Fruit fly (Drosophila melanogaster) whole organism, prepupa: ENCODE data around the gene yellow-g2.

Source experiments
- Blimp-1 ChIP-seq: fragments of 200-800 bp; sonication (Bioruptor generic); optimal IDR thresholded peaks from 3 replicates; lab custom pipeline; 2017; ENCODE audit warnings: missing biosample characterization, missing genetic modification characterization, mild to moderate bottlenecking, moderate library complexity, missing genetic modification reagents
- CG10631 ChIP-seq: fragments of 200-800 bp; sonication (Bioruptor generic); optimal IDR thresholded peaks from 2 replicates; lab custom pipeline; 2016; ENCODE audit warnings: missing biosample characterization, missing genetic modification characterization
- CG10669 ChIP-seq: fragments of 200-800 bp; sonication (Bioruptor generic); optimal IDR thresholded peaks from 3 replicates; lab custom pipeline; 2018; ENCODE audit warnings: missing biosample characterization, mild to moderate bottlenecking, missing genetic modification characterization, moderate library complexity
- CG11294 ChIP-seq: fragments of 200-800 bp; sonication (Bioruptor generic); IDR thresholded peaks from 2 replicates; pipeline ENCODE4 v1.3.6; 2022; ENCODE audit warnings: missing biosample characterization, missing genetic modification characterization
- CG11762 ChIP-seq: fragments of 200-800 bp; sonication (Bioruptor generic); optimal IDR thresholded peaks from 3 replicates; lab custom pipeline; 2016; ENCODE audit warnings: missing biosample characterization, missing genetic modification characterization; ENCODE audit not compliant: insufficient read depth
- CG11902 ChIP-seq: fragments of 200-800 bp; sonication (Bioruptor generic); optimal IDR thresholded peaks from 3 replicates; lab custom pipeline; 2016; ENCODE audit warnings: missing biosample characterization, missing genetic modification characterization
- CG1621 ChIP-seq: fragments of 200-800 bp; sonication (Bioruptor generic); optimal IDR thresholded peaks from 3 replicates; lab custom pipeline; 2018; ENCODE audit warnings: missing biosample characterization, mild to moderate bottlenecking, missing genetic modification characterization
- CG16779 ChIP-seq: fragments of 200-800 bp; sonication (Bioruptor generic); optimal IDR thresholded peaks from 3 replicates; lab custom pipeline; 2017; ENCODE audit warnings: missing biosample characterization, mild to moderate bottlenecking, missing genetic modification characterization
- CG3032 ChIP-seq: fragments of 200-800 bp; optimal IDR thresholded peaks from 2 replicates; lab custom pipeline; 2019; ENCODE audit warnings: missing biosample characterization, mild to moderate bottlenecking, missing genetic modification characterization, moderate library complexity
- CG31627 ChIP-seq: fragments of 200-800 bp; sonication (Bioruptor generic); optimal IDR thresholded peaks from 3 replicates; lab custom pipeline; 2016; ENCODE audit warnings: missing biosample characterization, missing genetic modification characterization
- CG32006 ChIP-seq: fragments of 200-800 bp; sonication (Bioruptor generic); optimal IDR thresholded peaks from 3 replicates; lab custom pipeline; 2017; ENCODE audit warnings: missing biosample characterization, mild to moderate bottlenecking, missing genetic modification characterization
- CG4318 ChIP-seq: fragments of 200-800 bp; sonication (Bioruptor generic); optimal IDR thresholded peaks from 3 replicates; lab custom pipeline; 2017; ENCODE audit warnings: missing biosample characterization, mild to moderate bottlenecking, missing genetic modification characterization
- CG6276 ChIP-seq: fragments of 200-800 bp; sonication (Bioruptor generic); optimal IDR thresholded peaks from 2 replicates; lab custom pipeline; 2017; ENCODE audit warnings: missing biosample characterization, mild to moderate bottlenecking, missing genetic modification characterization
- CG6792 ChIP-seq: fragments of 200-800 bp; sonication (Bioruptor generic); optimal IDR thresholded peaks from 3 replicates; lab custom pipeline; 2016; ENCODE audit warnings: missing biosample characterization, missing genetic modification characterization
- CG7368 ChIP-seq: fragments of 200-800 bp; sonication (Bioruptor generic); optimal IDR thresholded peaks from 3 replicates; lab custom pipeline; 2016; ENCODE audit warnings: missing biosample characterization, missing genetic modification characterization
- CG8319 ChIP-seq: fragments of 200-800 bp; sonication (Bioruptor generic); optimal IDR thresholded peaks from 3 replicates; lab custom pipeline; 2016; ENCODE audit warnings: missing biosample characterization, missing genetic modification characterization
- CG8632 ChIP-seq: fragments of 200-800 bp; sonication (Bioruptor generic); optimal IDR thresholded peaks from 3 replicates; lab custom pipeline; 2016; ENCODE audit warnings: missing biosample characterization, missing genetic modification characterization
- CG9139 ChIP-seq: fragments of 200-800 bp; sonication (Bioruptor generic); optimal IDR thresholded peaks from 3 replicates; lab custom pipeline; 2017; ENCODE audit warnings: missing biosample characterization, mild to moderate bottlenecking, missing genetic modification characterization
- Eip75B ChIP-seq: fragments of 200-800 bp; sonication (Bioruptor generic); optimal IDR thresholded peaks from 3 replicates; lab custom pipeline; 2016; ENCODE audit warnings: missing biosample characterization, missing genetic modification characterization
- Eip78C ChIP-seq: fragments of 200-800 bp; sonication (Bioruptor generic); peaks from one replicate; lab custom pipeline; 2016; ENCODE audit warnings: missing biosample characterization, missing genetic modification characterization
- Eip93F ChIP-seq: fragments of 200-800 bp; sonication (Bioruptor generic); optimal IDR thresholded peaks from 2 replicates; lab custom pipeline; 2016; ENCODE audit warnings: missing biosample characterization, mild to moderate bottlenecking, missing genetic modification characterization
- Gug ChIP-seq: fragments of 200-800 bp; sonication (Bioruptor generic); IDR thresholded peaks from 2 replicates; pipeline ENCODE4 v1.3.6; 2022; ENCODE audit warnings: missing biosample characterization, missing genetic modification characterization
- Hr38 ChIP-seq: sonication (Bioruptor generic); optimal IDR thresholded peaks from 2 replicates; lab custom pipeline; 2016; ENCODE audit warnings: missing biosample characterization, missing genetic modification characterization
- Hr39 ChIP-seq: fragments of 200-800 bp; sonication (Bioruptor generic); optimal IDR thresholded peaks from 2 replicates; lab custom pipeline; 2016; ENCODE audit warnings: missing biosample characterization, missing genetic modification characterization
- Hr4 ChIP-seq: fragments of 200-800 bp; sonication (Bioruptor generic); optimal IDR thresholded peaks from 3 replicates; lab custom pipeline; 2016; ENCODE audit warnings: missing biosample characterization, missing genetic modification characterization
- Met ChIP-seq: fragments of 200-800 bp; sonication (Bioruptor generic); optimal IDR thresholded peaks from 3 replicates; lab custom pipeline; 2016; ENCODE audit warnings: missing biosample characterization, missing genetic modification characterization
- Smox ChIP-seq: fragments of 200-800 bp; sonication (Bioruptor generic); optimal IDR thresholded peaks from 3 replicates; lab custom pipeline; 2016; ENCODE audit warnings: missing biosample characterization, missing genetic modification characterization
- Sox102F ChIP-seq: fragments of 200-800 bp; sonication (Bioruptor generic); optimal IDR thresholded peaks from 2 replicates; lab custom pipeline; 2016; ENCODE audit warnings: missing biosample characterization, mild to moderate bottlenecking, missing genetic modification characterization
- Sox14 ChIP-seq: fragments of 200-800 bp; sonication (Bioruptor generic); optimal IDR thresholded peaks from 3 replicates; lab custom pipeline; 2016; ENCODE audit warnings: missing biosample characterization, missing genetic modification characterization
- achi ChIP-seq: fragments of 200-800 bp; sonication (Bioruptor generic); optimal IDR thresholded peaks from 3 replicates; lab custom pipeline; 2016; ENCODE audit warnings: missing biosample characterization, missing genetic modification characterization
- acj6 ChIP-seq: fragments of 200-800 bp; sonication (Bioruptor generic); optimal IDR thresholded peaks from 3 replicates; lab custom pipeline; 2016; ENCODE audit warnings: missing biosample characterization, missing genetic modification characterization
- cyc ChIP-seq: fragments of 200-800 bp; sonication (Bioruptor generic); optimal IDR thresholded peaks from 3 replicates; lab custom pipeline; 2016; ENCODE audit warnings: missing biosample characterization, missing genetic modification characterization
- dsx ChIP-seq: fragments of 200-800 bp; optimal IDR thresholded peaks from 3 replicates; lab custom pipeline; 2019; ENCODE audit warnings: missing biosample characterization, mild to moderate bottlenecking, missing genetic modification characterization, moderate library complexity; ENCODE audit not compliant: poor library complexity, severe bottlenecking
- eg ChIP-seq: fragments of 200-800 bp; sonication (Bioruptor generic); IDR thresholded peaks from 3 replicates; pipeline ENCODE4 v1.3.6; 2022; ENCODE audit warnings: missing biosample characterization, missing genetic modification characterization
- esn ChIP-seq: fragments of 200-800 bp; sonication (Bioruptor generic); optimal IDR thresholded peaks from 2 replicates; lab custom pipeline; 2016; ENCODE audit warnings: missing biosample characterization, mild to moderate bottlenecking, missing genetic modification characterization, moderate library complexity
- fd85E ChIP-seq: fragments of 200-800 bp; sonication (Bioruptor generic); optimal IDR thresholded peaks from 3 replicates; lab custom pipeline; 2016; ENCODE audit warnings: missing biosample characterization, missing genetic modification characterization
- fkh ChIP-seq: fragments of 200-800 bp; sonication (Bioruptor generic); optimal IDR thresholded peaks from 3 replicates; lab custom pipeline; 2017; ENCODE audit warnings: missing biosample characterization, mild to moderate bottlenecking, missing genetic modification characterization, moderate library complexity
- lz ChIP-seq: fragments of 200-800 bp; sonication (Bioruptor generic); optimal IDR thresholded peaks from 3 replicates; lab custom pipeline; 2016; ENCODE audit warnings: missing biosample characterization, missing genetic modification characterization
- pdm3 ChIP-seq: fragments of 200-800 bp; sonication (Bioruptor generic); optimal IDR thresholded peaks from 3 replicates; lab custom pipeline; 2016; ENCODE audit warnings: missing biosample characterization, missing genetic modification characterization
- salr ChIP-seq, 2 experiments: fragments of 200-800 bp; sonication (Bioruptor generic); optimal IDR thresholded peaks; 3 replicates each; lab custom pipeline; 2016 to 2018; ENCODE audit warnings: missing biosample characterization in 2 of 2, missing genetic modification characterization in 2 of 2, mild to moderate bottlenecking in 1 of 2
- ss ChIP-seq, 2 experiments: fragments of 200-800 bp; sonication (Bioruptor generic); optimal IDR thresholded peaks; 2 replicates in 1 of 2; 3 replicates in 1 of 2; lab custom pipeline; 2017 to 2018; ENCODE audit warnings: mild to moderate bottlenecking in 2 of 2, missing biosample characterization in 2 of 2, missing genetic modification characterization in 2 of 2, moderate library complexity in 1 of 2
- svp ChIP-seq: fragments of 200-800 bp; sonication (Bioruptor generic); peaks from one replicate; lab custom pipeline; 2016; ENCODE audit warnings: missing biosample characterization, missing genetic modification characterization
- topi ChIP-seq: fragments of 200-800 bp; sonication (Bioruptor generic); optimal IDR thresholded peaks from 3 replicates; lab custom pipeline; 2016; ENCODE audit warnings: missing biosample characterization, missing genetic modification characterization
- vri ChIP-seq: fragments of 200-800 bp; sonication (Bioruptor generic); optimal IDR thresholded peaks from 3 replicates; lab custom pipeline; 2016; ENCODE audit warnings: missing biosample characterization, mild to moderate bottlenecking, missing genetic modification characterization

The yellow-g2 gene

DNA sequence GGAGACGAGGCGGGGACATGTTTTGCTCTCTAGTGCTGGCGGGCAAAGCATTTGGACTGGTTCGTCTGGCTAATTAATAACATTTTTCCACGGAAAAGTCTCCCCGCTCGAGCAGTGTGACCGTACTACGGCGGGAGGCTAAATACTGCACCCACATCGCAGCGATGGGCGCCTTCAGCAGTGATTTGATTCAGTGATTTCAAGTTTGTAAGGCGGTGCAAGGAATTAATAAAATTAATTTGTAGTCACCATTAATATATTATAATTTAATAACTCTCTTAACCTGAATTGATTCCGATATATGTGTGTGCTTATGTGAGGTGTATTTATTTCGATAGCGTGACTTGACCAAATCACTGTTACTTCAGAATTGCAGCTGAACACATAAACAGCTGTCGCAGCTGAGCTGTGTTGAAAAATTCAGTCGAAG is 13.8 kb upstream of the yellow-g2 start, which contains the start of the genes oxt and CG13807 (continued):
- TF ChIP-seq Met (GFP tag; lab: Kevin White, UChicago) (peak; percentile 81), Blimp-1 (GFP tag; lab: Kevin White, UChicago) (peak; percentile 29), dsx (GFP tag; lab: Kevin White, UChicago) (peak; percentile 81), CG9139 (GFP tag; lab: Kevin White, UChicago) (peak; percentile 34), cyc (GFP tag; lab: Kevin White, UChicago) (peak; percentile 84), Gug (GFP tag; lab: Robert Waterston, UW) (peak; percentile 86), pdm3 (GFP tag; lab: Kevin White, UChicago) (peak; percentile 87), vri (GFP tag; lab: Kevin White, UChicago) (no peak), Eip75B (GFP tag; lab: Kevin White, UChicago) (peak; percentile 75), svp (GFP tag; lab: Kevin White, UChicago) (peak; percentile 93), CG8632 (GFP tag; lab: Kevin White, UChicago) (peak; percentile 81), topi (GFP tag; lab: Kevin White, UChicago) (peak; percentile 83), CG11902 (GFP tag; lab: Kevin White, UChicago) (peak; percentile 77), CG10669 (GFP tag; lab: Kevin White, UChicago) (peak; percentile 76), CG31627 (peak; percentile 81), Sox102F (GFP tag; lab: Kevin White, UChicago) (peak; percentile 83), Hr4 (GFP tag; lab: Kevin White, UChicago) (peak; percentile 84), CG32006 (peak; percentile 89), CG11294 (GFP tag; lab: Robert Waterston, UW) (peak; percentile 84), lz (GFP tag; lab: Kevin White, UChicago) (peak; percentile 87), ss (GFP tag; optimal IDR thresholded peaks at IDR 0.05; lab: Kevin White, UChicago) (peak in 1 of 2 experiments; percentile 80), CG11762 (GFP tag; lab: Kevin White, UChicago) (peak; percentile 65), CG1621 (tag; lab: Kevin White, UChicago) (peak; percentile 81), esn (GFP tag; lab: Kevin White, UChicago) (peak; percentile 87), CG3032 (tag; lab: Kevin White, UChicago) (peak; percentile 91), CG6792 (GFP tag; lab: Kevin White, UChicago) (peak; percentile 84), achi (GFP tag; lab: Kevin White, UChicago) (peak; percentile 87), Smox (GFP tag; lab: Kevin White, UChicago) (peak; percentile 83), CG10631 (GFP tag; lab: Kevin White, UChicago) (peak; percentile 88), CG7368 (GFP tag; lab: Kevin White, UChicago) (peak; percentile 72), CG16779 (tag; lab: Kevin White, UChicago) (peak; percentile 37)

DNA sequence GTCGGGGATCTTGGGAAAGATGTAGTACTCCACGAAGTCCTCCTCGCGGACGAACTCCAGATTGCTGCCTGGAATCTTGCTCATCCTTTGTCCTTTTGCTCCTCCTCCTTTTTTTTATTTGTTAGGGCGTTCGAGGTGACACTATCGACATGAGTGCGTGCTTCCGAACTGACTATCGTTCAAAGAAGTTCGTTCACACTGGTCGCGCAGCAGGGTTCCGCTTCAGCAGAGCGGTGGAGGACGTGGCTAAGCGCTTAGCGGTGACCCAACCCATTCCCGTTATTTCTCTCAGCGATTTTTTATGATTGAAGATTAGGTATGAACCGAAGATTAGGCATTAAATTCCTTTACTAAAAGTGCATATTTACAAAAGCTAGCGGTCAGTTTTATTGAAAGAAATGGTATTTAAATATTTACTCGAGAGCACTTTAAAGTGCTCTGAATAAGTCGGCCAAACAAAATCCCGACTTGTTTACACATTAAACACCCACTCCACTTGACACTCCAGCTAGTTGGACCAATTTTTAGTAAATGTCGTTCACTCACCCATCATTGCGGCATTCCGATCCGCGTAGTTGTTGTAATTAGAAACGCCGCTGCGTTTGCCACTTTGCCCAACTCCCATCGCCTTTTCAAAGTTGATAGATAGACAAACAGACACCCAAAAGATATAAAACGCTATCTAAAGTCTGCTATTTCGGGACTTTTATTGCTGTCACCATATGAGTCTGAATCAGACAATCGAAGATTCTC is 10.5 kb upstream of the yellow-g2 start, which contains the start of the genes ecd and CG13806:
TSS of gene ecd (minus strand) at position 166 of the 753 bp plus-strand sequence.
TSS of gene CG13806 (plus strand) at position 703 of the 753 bp plus-strand sequence.
- TF ChIP-seq svp (GFP tag; lab: Kevin White, UChicago) (peak; percentile 26), Eip93F (GFP tag; lab: Kevin White, UChicago) (no peak), fkh (peak; percentile 67), CG8319 (GFP tag; lab: Kevin White, UChicago) (no peak), topi (GFP tag; lab: Kevin White, UChicago) (no peak), Eip78C (GFP tag; lab: Kevin White, UChicago) (no peak), fd85E (no peak), CG4318 (GFP tag; lab: Kevin White, UChicago) (no peak), salr (GFP tag; optimal IDR thresholded peaks at IDR 0.05; lab: Kevin White, UChicago) (no peak), acj6 (GFP tag; lab: Kevin White, UChicago) (no peak), Hr39 (GFP tag; lab: Kevin White, UChicago) (peak; percentile 25), eg (peak; percentile 36; the same call in 1 of the 3 replicates), CG32006 (no peak), CG31627 (peak; percentile 18), CG11762 (GFP tag; lab: Kevin White, UChicago) (no peak), Smox (GFP tag; lab: Kevin White, UChicago) (no peak), CG6276 (GFP tag; lab: Kevin White, UChicago) (no peak), Sox14 (GFP tag; lab: Kevin White, UChicago) (peak; percentile 87), ss (GFP tag; optimal IDR thresholded peaks at IDR 0.05; lab: Kevin White, UChicago) (no peak), lz (GFP tag; lab: Kevin White, UChicago) (peak; percentile 30), Hr38 (GFP tag; lab: Kevin White, UChicago) (no peak), esn (GFP tag; lab: Kevin White, UChicago) (peak; percentile 15), cyc (GFP tag; lab: Kevin White, UChicago) (peak; percentile 2)
- TF ChIP-seq, all 60 proteins: peak for 9
